Worm (Caenorhabditis elegans): ENCODE data around the gene lec-11.

DNA sequence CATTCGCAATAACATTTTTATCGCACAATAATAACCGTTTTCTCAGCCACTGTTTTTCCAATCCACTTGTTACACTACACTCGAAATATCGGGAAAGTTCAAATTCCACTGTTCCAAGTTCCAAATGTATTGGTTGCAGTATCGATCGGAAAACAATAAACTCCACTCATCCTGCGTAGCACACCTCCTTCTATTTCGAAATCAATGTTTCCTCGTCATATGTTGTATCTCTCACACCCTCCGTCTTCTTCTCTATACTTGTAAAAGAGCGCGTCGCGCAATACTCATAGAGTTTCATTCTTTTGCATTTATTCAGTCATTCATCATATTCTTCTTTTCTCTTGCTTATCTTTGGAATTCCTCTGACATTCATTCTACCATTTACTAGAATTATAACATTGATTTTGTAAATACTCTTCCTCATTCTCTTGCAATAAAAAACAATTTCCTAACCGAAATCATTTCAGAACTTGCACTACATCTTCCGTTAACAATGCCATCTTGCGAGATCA lies 11.3 kb upstream of the lec-11 start, which contains the start of gene sup-36:
- TF ChIP-seq lin-11 (tag; optimal IDR thresholded peaks at IDR 0.05): no peak
- no peak for TF ChIP-seq unc-62 (GFP tag; optimal IDR thresholded peaks at IDR 0.05)
- TF ChIP-seq ztf-11 (tag; optimal IDR thresholded peaks at IDR 0.05): no peak
- no peak for TF ChIP-seq nhr-237 (tag; optimal IDR thresholded peaks at IDR 0.05)
- TF ChIP-seq nhr-23 (tag; optimal IDR thresholded peaks at IDR 0.05): no peak
- no peak for TF ChIP-seq elt-1 (tag; optimal IDR thresholded peaks at IDR 0.05)

Measured in whole organism, L2 larva.